Worm (Caenorhabditis elegans): ENCODE measurements around the gene tbc-3.

The tbc-3 gene

ce11 chrIV:9944279-9944678, 45.5 kb downstream of the tbc-3 start:
- TF ChIP-seq ztf-29 (GFP tag; IDR thresholded peaks at IDR 0.05) (no peak), ztf-23 (GFP tag; IDR thresholded peaks at IDR 0.05) (no peak), cog-1 (tag; optimal IDR thresholded peaks at IDR 0.05) (no peak), ref-1 (GFP tag; conservative IDR thresholded peaks at IDR 0.05) (no peak), flt-1 (GFP tag; IDR thresholded peaks at IDR 0.05) (no peak), med-1 (GFP tag; optimal IDR thresholded peaks at IDR 0.05; ENCODE audit: insufficient read depth) (no peak), tab-1 (GFP tag; IDR thresholded peaks at IDR 0.05) (no peak)

ce11 chrIV:9948035-9948434, 49.2 kb downstream of the tbc-3 start:
- no peak for TF ChIP-seq klf-2 (GFP tag; conservative IDR thresholded peaks at IDR 0.05)
- no peak for TF ChIP-seq cog-1 (tag; optimal IDR thresholded peaks at IDR 0.05)
- no peak for TF ChIP-seq ztf-29 (GFP tag; IDR thresholded peaks at IDR 0.05)
- TF ChIP-seq ref-1 (GFP tag; conservative IDR thresholded peaks at IDR 0.05): no peak
- no peak for TF ChIP-seq flt-1 (GFP tag; IDR thresholded peaks at IDR 0.05)
- no peak for TF ChIP-seq tab-1 (GFP tag; IDR thresholded peaks at IDR 0.05)
- no peak for TF ChIP-seq T22C8.4 (GFP tag; IDR thresholded peaks at IDR 0.05)
- TF ChIP-seq ztf-23 (GFP tag; IDR thresholded peaks at IDR 0.05): no peak
- no peak for TF ChIP-seq med-1 (GFP tag; optimal IDR thresholded peaks at IDR 0.05; ENCODE audit: insufficient read depth)

Measured in whole organism, midembryonic.